Fruit fly (Drosophila melanogaster): ENCODE data around the gene retinin.

dm6 chr3L:16359219-16359748 lies 27.6 kb downstream of the retinin start, which contains the start of gene ringer:
- no peak for TF ChIP-seq foxo (GFP tag; optimal IDR thresholded peaks at IDR 0.05)
- TF ChIP-seq Hr78 (GFP tag; optimal IDR thresholded peaks at IDR 0.05): no peak
- TF ChIP-seq psq (GFP tag; optimal IDR thresholded peaks at IDR 0.05): no peak
- TF ChIP-seq Mio (GFP tag; optimal IDR thresholded peaks at IDR 0.05): no peak
- TF ChIP-seq h (GFP tag; optimal IDR thresholded peaks at IDR 0.05): no peak
